Worm (Caenorhabditis elegans): ENCODE results near the gene C50F7.3.

Gene C50F7.3

ce11 chrIV:7710824-7711223, 21.3 kb upstream of the C50F7.3 start, which contains the start of gene nhr-8:
Gene nhr-8, plus strand, starts transcription at chrIV:7710983.
- no peak for TF ChIP-seq ztf-1 (GFP tag; conservative IDR thresholded peaks at IDR 0.05)
- TF ChIP-seq sma-3 (GFP tag; optimal IDR thresholded peaks at IDR 0.05): no peak
- peak; percentile 49 for TF ChIP-seq crh-2 (tag; optimal IDR thresholded peaks at IDR 0.05)
- TF ChIP-seq sma-9 (GFP tag; optimal IDR thresholded peaks at IDR 0.05): peak; percentile 62
- no peak for TF ChIP-seq sma-9 (tag; optimal IDR thresholded peaks at IDR 0.05)
- TF ChIP-seq fos-1 (tag; optimal IDR thresholded peaks at IDR 0.05): peak; percentile 99
- peak; percentile 12 for TF ChIP-seq nhr-129 (tag; optimal IDR thresholded peaks at IDR 0.05)

DNA sequence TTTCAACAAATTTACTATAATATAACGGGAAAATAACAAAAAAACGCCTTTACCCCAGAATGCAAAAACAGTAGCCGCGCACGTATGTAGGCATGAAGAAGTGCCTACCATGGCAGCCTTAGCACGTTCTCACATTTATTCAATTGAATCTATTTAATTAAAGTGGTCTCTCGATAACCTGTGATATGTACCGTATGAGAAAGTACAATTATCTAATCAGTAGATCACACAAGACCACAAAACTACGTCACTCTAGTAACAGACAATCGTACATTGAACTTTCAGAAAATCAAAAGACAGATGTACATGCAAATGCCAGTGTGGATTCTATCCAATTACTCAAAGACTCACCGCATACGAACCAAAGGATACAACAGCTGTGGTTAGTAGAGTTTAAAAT, 19.9 kb upstream of the C50F7.3 start:
- TF ChIP-seq sem-4 (tag; optimal IDR thresholded peaks at IDR 0.05): no peak
- TF ChIP-seq elt-1 (tag; optimal IDR thresholded peaks at IDR 0.05): no peak
- no peak for TF ChIP-seq nhr-21 (tag; optimal IDR thresholded peaks at IDR 0.05)
- TF ChIP-seq elt-3 (tag; optimal IDR thresholded peaks at IDR 0.05): no peak
- no peak for TF ChIP-seq ceh-82 (tag; optimal IDR thresholded peaks at IDR 0.05)
- no peak for TF ChIP-seq ztf-4 (tag; optimal IDR thresholded peaks at IDR 0.05)
- TF ChIP-seq ztf-11 (tag; optimal IDR thresholded peaks at IDR 0.05): no peak
- TF ChIP-seq C34F6.9 (tag; optimal IDR thresholded peaks at IDR 0.05): no peak
- TF ChIP-seq nhr-25 (tag; optimal IDR thresholded peaks at IDR 0.05): no peak
- TF ChIP-seq ztf-1 (GFP tag; conservative IDR thresholded peaks at IDR 0.05): no peak
- TF ChIP-seq zag-1 (tag; optimal IDR thresholded peaks at IDR 0.05): no peak
- TF ChIP-seq gmeb-1 (tag; optimal IDR thresholded peaks at IDR 0.05): no peak

DNA sequence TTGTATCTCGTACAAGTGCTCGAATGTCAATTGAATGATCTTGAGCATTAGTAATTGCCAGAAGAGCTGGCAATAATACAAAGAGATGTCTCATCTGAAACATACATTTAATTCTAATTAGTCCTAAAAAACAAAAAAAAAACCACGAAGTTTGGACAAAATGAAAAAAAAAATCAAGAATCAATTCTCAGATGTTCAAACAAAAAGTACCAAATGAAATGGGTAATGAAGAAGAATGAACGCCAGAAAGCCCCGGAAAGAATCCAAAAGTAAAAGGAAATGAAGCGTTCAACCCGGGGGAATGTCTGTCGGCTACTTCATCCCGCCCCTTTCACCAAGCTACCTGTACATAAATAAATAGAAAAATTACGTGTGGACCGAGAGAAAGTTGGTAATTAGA, 14.2 kb upstream of the C50F7.3 start, which contains the start of gene F33D4.6:
Gene F33D4.6 (minus strand): TSS at position 101 of the 400 bp plus-strand sequence.
- TF ChIP-seq dmd-4 (tag; optimal IDR thresholded peaks at IDR 0.05) (no peak), sma-9 (GFP tag; optimal IDR thresholded peaks at IDR 0.05) (no peak), sma-9 (tag; optimal IDR thresholded peaks at IDR 0.05) (no peak), elt-1 (tag; optimal IDR thresholded peaks at IDR 0.05) (no peak), sem-4 (tag; optimal IDR thresholded peaks at IDR 0.05) (no peak), gmeb-1 (tag; optimal IDR thresholded peaks at IDR 0.05) (no peak), ztf-4 (tag; optimal IDR thresholded peaks at IDR 0.05) (no peak)

- TF ChIP-seq mdl-1 (tag; optimal IDR thresholded peaks at IDR 0.05) (no peak), nhr-10 (tag; optimal IDR thresholded peaks at IDR 0.05) (no peak), nhr-25 (tag; optimal IDR thresholded peaks at IDR 0.05) (no peak), nhr-11 (tag; optimal IDR thresholded peaks at IDR 0.05) (no peak), unc-62 (GFP tag; optimal IDR thresholded peaks at IDR 0.05) (no peak), zag-1 (tag; optimal IDR thresholded peaks at IDR 0.05) (no peak), nhr-21 (tag; optimal IDR thresholded peaks at IDR 0.05) (no peak), lin-13 (GFP tag; optimal IDR thresholded peaks at IDR 0.05) (no peak), alr-1 (tag; optimal IDR thresholded peaks at IDR 0.05) (no peak), C34F6.9 (tag; optimal IDR thresholded peaks at IDR 0.05) (no peak), ceh-82 (tag; optimal IDR thresholded peaks at IDR 0.05) (no peak), aly-2 (tag; optimal IDR thresholded peaks at IDR 0.05) (no peak), nhr-23 (tag; optimal IDR thresholded peaks at IDR 0.05) (no peak), blmp-1 (tag; optimal IDR thresholded peaks at IDR 0.05; ENCODE audit: insufficient read depth) (no peak), mab-5 (tag; optimal IDR thresholded peaks at IDR 0.05) (no peak)
Observed at ce11 chrIV:7722806-7723205, 9.3 kb upstream of the C50F7.3 start, which contains the start of gene C50F7.6. Gene C50F7.6, minus strand, starts transcription at chrIV:7723199.

ce11 chrIV:7723555-7723954, 8.6 kb upstream of the C50F7.3 start:
- TF ChIP-seq mab-5 (tag; optimal IDR thresholded peaks at IDR 0.05) (peak; percentile 48), nhr-11 (tag; optimal IDR thresholded peaks at IDR 0.05) (no peak), lsy-2 (tag; optimal IDR thresholded peaks at IDR 0.05) (peak in 1 of 2 experiments; percentile 20), lin-39 (tag; optimal IDR thresholded peaks at IDR 0.05) (no peak), ztf-1 (GFP tag; conservative IDR thresholded peaks at IDR 0.05) (no peak), sma-3 (GFP tag; optimal IDR thresholded peaks at IDR 0.05) (no peak), skn-1 (tag; optimal IDR thresholded peaks at IDR 0.05) (no peak), peb-1 (tag; optimal IDR thresholded peaks at IDR 0.05) (no peak), egl-27 (tag; optimal IDR thresholded peaks at IDR 0.05) (no peak), ceh-16 (tag; optimal IDR thresholded peaks at IDR 0.05) (no peak), snpc-4 (tag; optimal IDR thresholded peaks at IDR 0.05) (no peak), nhr-25 (tag; optimal IDR thresholded peaks at IDR 0.05) (no peak), nhr-129 (tag; optimal IDR thresholded peaks at IDR 0.05) (no peak), F13H6.1 (tag; optimal IDR thresholded peaks at IDR 0.05) (peak; percentile 24)
